Worm (Caenorhabditis elegans): ENCODE measurements around the gene srh-304.

Gene srh-304

DNA sequence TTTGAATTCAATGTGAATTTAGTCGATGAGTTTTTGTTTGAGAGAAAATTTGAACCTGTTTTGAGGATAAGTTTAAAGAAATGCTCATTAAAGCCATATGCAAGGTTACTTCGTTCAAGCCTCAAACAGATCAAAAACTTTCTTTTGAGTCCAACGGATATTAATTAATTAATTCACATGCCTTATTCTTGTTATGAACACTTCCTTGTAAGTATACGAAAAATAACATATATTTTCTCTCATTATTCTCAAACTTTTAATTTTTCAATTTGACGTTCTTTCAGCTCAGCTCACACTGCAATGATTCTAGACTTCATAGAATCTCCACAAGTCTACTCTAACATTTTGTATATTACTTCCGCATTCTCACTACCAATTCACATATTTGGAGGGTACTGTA is at the start of gene srh-304:
Gene srh-304 (plus strand): TSS at position 301 of the 400 bp plus-strand sequence.
- TF ChIP-seq bed-3 (GFP tag; optimal IDR thresholded peaks at IDR 0.05): no peak

DNA sequence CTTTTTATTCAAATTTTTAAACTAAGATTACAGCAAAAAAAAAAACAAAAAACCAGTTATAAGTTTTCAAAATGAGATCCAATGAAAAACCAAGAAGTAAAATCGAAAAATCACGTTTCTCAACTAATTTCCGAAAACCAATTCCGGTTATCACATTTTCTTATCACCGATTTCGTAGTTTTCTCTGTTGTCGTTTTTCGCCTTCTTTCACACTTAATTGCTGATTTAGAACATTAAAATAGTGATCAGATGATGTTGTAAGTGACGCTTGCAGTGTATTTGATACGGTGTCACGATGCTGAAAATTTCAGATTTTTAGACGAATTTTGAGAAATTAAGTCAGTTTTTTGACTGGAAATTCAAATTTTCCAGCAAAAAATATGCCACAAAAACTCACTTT is 48.1 kb upstream of the srh-304 start:
- TF ChIP-seq lsy-2 (tag; optimal IDR thresholded peaks at IDR 0.05): no peak

DNA sequence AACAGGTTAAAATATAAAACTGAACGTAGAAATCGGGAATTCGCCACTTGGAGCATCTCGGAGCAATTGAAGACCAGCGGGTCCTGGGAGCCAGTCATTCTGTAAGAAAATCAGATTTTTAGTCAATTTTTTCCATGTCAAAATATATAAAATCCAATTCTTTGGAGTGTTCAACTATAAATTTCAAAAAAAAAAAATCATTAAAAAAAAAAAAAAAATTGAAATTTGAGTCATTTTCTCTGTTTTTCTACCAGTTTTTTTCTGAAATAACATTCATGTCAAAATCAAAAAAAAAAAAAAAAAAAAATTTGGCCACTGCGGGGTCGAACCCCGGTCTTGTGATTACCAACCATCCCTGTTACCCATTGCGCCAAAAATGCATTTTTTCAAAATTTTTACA is 44.9 kb upstream of the srh-304 start, which contains the start of gene srab-12:
Gene srab-12 (minus strand): TSS at position 101 of the 400 bp plus-strand sequence.
- no peak for TF ChIP-seq tbx-8 (GFP tag; optimal IDR thresholded peaks at IDR 0.05)
- no peak for TF ChIP-seq hlh-1 (tag; optimal IDR thresholded peaks at IDR 0.05)
- TF ChIP-seq ceh-39 (tag; optimal IDR thresholded peaks at IDR 0.05): no peak
- no peak for TF ChIP-seq lin-13 (tag; optimal IDR thresholded peaks at IDR 0.05)
- TF ChIP-seq blmp-1 (tag; optimal IDR thresholded peaks at IDR 0.05): no peak
- TF ChIP-seq ztf-11 (tag; optimal IDR thresholded peaks at IDR 0.05): no peak
- TF ChIP-seq lsy-2 (tag; optimal IDR thresholded peaks at IDR 0.05): no peak

DNA sequence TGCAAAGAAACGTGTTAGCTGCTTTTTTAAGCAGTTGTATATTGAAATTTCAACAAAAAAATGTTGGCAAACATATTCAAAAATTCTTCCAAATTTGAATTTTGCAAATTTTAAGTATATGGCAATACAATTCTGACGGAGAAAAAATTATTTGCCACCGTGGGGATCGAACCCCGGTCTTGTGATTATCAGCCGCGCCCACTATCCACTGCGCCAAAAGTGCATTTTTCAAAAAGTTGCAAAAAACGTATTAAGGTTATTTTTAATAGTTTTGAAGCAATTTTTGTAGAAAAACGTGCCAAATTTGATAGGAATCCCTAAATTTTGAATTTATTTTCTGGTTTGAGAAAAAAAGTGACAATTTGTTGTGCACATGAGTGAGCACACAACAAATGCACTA is 44.0 kb upstream of the srh-304 start:
- no peak for TF ChIP-seq lsy-2 (tag; optimal IDR thresholded peaks at IDR 0.05)
- TF ChIP-seq zip-8 (tag; optimal IDR thresholded peaks at IDR 0.05): no peak

DNA sequence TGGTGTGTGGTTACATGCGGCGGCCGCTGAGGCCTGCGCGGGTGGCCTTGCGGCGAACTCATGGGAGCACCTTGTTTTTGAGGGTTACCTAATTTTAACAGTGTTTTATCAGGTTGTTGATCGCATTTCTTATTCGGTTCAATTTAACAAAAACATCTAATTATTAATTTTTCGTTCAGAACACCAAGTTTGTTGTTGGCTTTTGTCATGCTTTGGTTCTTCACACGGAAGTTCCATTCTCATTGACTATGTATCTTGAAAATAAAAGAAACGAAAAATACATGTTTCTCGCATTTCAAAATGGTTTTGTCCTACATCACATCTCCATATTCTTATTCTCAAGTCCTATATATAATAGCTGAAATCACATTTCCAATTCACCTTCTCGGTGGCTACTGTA is 38.2 kb upstream of the srh-304 start, which contains the start of gene srh-290:
Gene srh-290 (plus strand): TSS at position 301 of the 400 bp plus-strand sequence.
- TF ChIP-seq ceh-39 (tag; optimal IDR thresholded peaks at IDR 0.05): no peak
- no peak for TF ChIP-seq nhr-76 (tag; optimal IDR thresholded peaks at IDR 0.05)
- no peak for TF ChIP-seq sptf-1 (tag; optimal IDR thresholded peaks at IDR 0.05)
- TF ChIP-seq hlh-1 (tag; optimal IDR thresholded peaks at IDR 0.05): no peak
- TF ChIP-seq blmp-1 (tag; optimal IDR thresholded peaks at IDR 0.05): no peak
- no peak for TF ChIP-seq flh-1 (GFP tag; optimal IDR thresholded peaks at IDR 0.05)
- TF ChIP-seq lin-13 (tag; optimal IDR thresholded peaks at IDR 0.05): no peak
- TF ChIP-seq nhr-28 (tag; optimal IDR thresholded peaks at IDR 0.05): no peak
- TF ChIP-seq ztf-11 (tag; optimal IDR thresholded peaks at IDR 0.05): no peak
- no peak for TF ChIP-seq pha-4 (tag; optimal IDR thresholded peaks at IDR 0.05)
- no peak for TF ChIP-seq unc-62 (GFP tag; optimal IDR thresholded peaks at IDR 0.05)
- TF ChIP-seq ceh-83 (GFP tag; optimal IDR thresholded peaks at IDR 0.05): no peak
- TF ChIP-seq ceh-43 (GFP tag; optimal IDR thresholded peaks at IDR 0.05): no peak
- no peak for TF ChIP-seq lsy-2 (tag; optimal IDR thresholded peaks at IDR 0.05)
- no peak for TF ChIP-seq nhr-237 (tag; optimal IDR thresholded peaks at IDR 0.05)

DNA sequence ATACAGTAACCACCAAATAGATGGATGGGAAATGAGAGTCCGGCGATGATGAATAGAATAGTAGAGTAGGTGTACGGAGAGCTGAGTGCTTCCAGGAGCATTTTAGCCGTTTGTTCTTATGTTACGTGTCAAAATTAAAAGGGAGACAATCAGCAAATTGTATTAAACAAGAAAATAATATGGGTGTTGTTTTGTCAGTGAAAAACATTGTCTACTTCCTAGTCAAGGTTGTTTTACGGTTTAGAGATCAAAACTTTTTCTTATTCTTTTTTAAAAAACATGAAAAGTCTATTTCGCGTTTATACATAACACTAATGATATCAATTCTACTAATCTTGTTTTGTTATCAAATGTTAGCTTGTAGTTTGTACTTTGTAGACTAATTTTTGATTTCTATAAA is 34.4 kb upstream of the srh-304 start, which contains the start of gene srh-289:
Gene srh-289 (minus strand): TSS at position 101 of the 400 bp plus-strand sequence.
- TF ChIP-seq ham-2 (GFP tag; optimal IDR thresholded peaks at IDR 0.05) (no peak), mep-1 (tag; optimal IDR thresholded peaks at IDR 0.05) (no peak), elt-1 (tag; optimal IDR thresholded peaks at IDR 0.05; ENCODE audit: borderline replicate concordance, insufficient read depth) (no peak), ceh-39 (tag; optimal IDR thresholded peaks at IDR 0.05) (no peak), zip-8 (tag; optimal IDR thresholded peaks at IDR 0.05) (no peak), unc-120 (tag; optimal IDR thresholded peaks at IDR 0.05; ENCODE audit: poor library complexity, severe bottlenecking) (no peak), nhr-237 (tag; optimal IDR thresholded peaks at IDR 0.05) (no peak), sem-2 (GFP tag; optimal IDR thresholded peaks at IDR 0.05) (no peak), nhr-28 (tag; optimal IDR thresholded peaks at IDR 0.05) (no peak), unc-62 (GFP tag; optimal IDR thresholded peaks at IDR 0.05) (no peak), flh-1 (GFP tag; optimal IDR thresholded peaks at IDR 0.05) (no peak), ceh-83 (GFP tag; optimal IDR thresholded peaks at IDR 0.05) (no peak), elt-3 (tag; optimal IDR thresholded peaks at IDR 0.05) (no peak), M03D4.4 (tag; optimal IDR thresholded peaks at IDR 0.05) (no peak), nhr-12 (tag; optimal IDR thresholded peaks at IDR 0.05) (no peak), snpc-4 (tag; optimal IDR thresholded peaks at IDR 0.05) (no peak), pha-4 (tag; optimal IDR thresholded peaks at IDR 0.05) (no peak), unc-39 (tag; optimal IDR thresholded peaks at IDR 0.05) (no peak), lin-32 (GFP tag; optimal IDR thresholded peaks at IDR 0.05) (no peak)

DNA sequence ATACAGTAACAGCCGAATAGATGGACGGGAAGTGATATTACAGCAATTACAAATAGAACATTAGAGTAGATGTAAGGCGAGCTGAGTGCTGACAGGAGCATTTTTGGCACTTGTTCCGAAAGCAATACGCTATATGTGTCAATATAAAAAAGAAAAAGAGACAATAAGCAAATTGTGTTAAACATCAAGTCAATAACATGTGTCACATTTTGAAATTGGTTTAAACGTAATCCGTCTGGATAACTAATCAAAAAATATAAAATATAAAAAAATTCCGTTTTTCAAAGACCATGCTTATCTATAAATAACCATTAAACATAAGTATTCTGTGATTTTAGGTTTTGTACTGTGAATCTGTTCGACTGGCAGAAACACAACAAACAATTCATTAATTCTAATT is 32.8 kb upstream of the srh-304 start, which contains the start of gene srh-288:
Gene srh-288 (minus strand): TSS at position 101 of the 400 bp plus-strand sequence.
- TF ChIP-seq nhr-28 (tag; optimal IDR thresholded peaks at IDR 0.05) (no peak), blmp-1 (tag; optimal IDR thresholded peaks at IDR 0.05) (no peak), sptf-1 (tag; optimal IDR thresholded peaks at IDR 0.05) (no peak), lin-32 (GFP tag; optimal IDR thresholded peaks at IDR 0.05) (no peak), lsy-2 (tag; optimal IDR thresholded peaks at IDR 0.05) (no peak), ceh-39 (tag; optimal IDR thresholded peaks at IDR 0.05) (no peak), nhr-237 (tag; optimal IDR thresholded peaks at IDR 0.05) (no peak), drap-1 (GFP tag; optimal IDR thresholded peaks at IDR 0.05) (no peak), snpc-4 (tag; optimal IDR thresholded peaks at IDR 0.05) (no peak), mls-2 (tag; optimal IDR thresholded peaks at IDR 0.05) (no peak), elt-1 (tag; optimal IDR thresholded peaks at IDR 0.05; ENCODE audit: borderline replicate concordance, insufficient read depth) (no peak), sem-2 (GFP tag; optimal IDR thresholded peaks at IDR 0.05) (no peak), flh-1 (GFP tag; optimal IDR thresholded peaks at IDR 0.05) (no peak), unc-62 (GFP tag; optimal IDR thresholded peaks at IDR 0.05) (no peak), elt-3 (tag; optimal IDR thresholded peaks at IDR 0.05) (no peak), M03D4.4 (tag; optimal IDR thresholded peaks at IDR 0.05) (no peak), hlh-1 (tag; optimal IDR thresholded peaks at IDR 0.05) (no peak)

All from whole organism, mixed stage, embryonic.